Fruit fly (Drosophila melanogaster) S2 (cell line): Measurements from ENCODE around the gene CG16779.

Experiments used
- CG8478 ChIP-seq: fragments of >200 bp; optimal IDR thresholded peaks from 2 replicates; lab custom pipeline; 2018
- CTCF ChIP-seq, 2 experiments: fragments of >200 bp; optimal IDR thresholded peaks; 2 replicates each; lab custom pipeline; 2018

The CG16779 gene

dm6 chr3R:9493627-9494626, at the start of gene CG16779:
Gene CG16779 (minus strand): TSS chr3R:9493677.
- TF ChIP-seq CG8478 (lab: Kevin White, UChicago) (no peak), CTCF (optimal IDR thresholded peaks at IDR 0.05; lab: Kevin White, UChicago) (no peak)

dm6 chr3R:9534595-9535217, 41.2 kb upstream of the CG16779 start:
- no peak for TF ChIP-seq CTCF (optimal IDR thresholded peaks at IDR 0.05; lab: Kevin White, UChicago)

- TF ChIP-seq CG8478 (lab: Kevin White, UChicago) = no peak
- no peak for TF ChIP-seq CTCF (optimal IDR thresholded peaks at IDR 0.05; lab: Kevin White, UChicago)
Observed at dm6 chr3R:9534125-9534496, 40.6 kb upstream of the CG16779 start.

dm6 chr3R:9533181-9534124, 40.0 kb upstream of the CG16779 start:
- TF ChIP-seq CG8478 (lab: Kevin White, UChicago) (no peak), CTCF (optimal IDR thresholded peaks at IDR 0.05; lab: Kevin White, UChicago) (no peak)

dm6 chr3R:9532437-9533180, 39.1 kb upstream of the CG16779 start, which contains the start of gene by:
Gene by (minus strand): TSS chr3R:9533011.
- TF ChIP-seq CG8478 (lab: Kevin White, UChicago) = no peak
- TF ChIP-seq CTCF (optimal IDR thresholded peaks at IDR 0.05; lab: Kevin White, UChicago) = no peak

dm6 chr3R:9529913-9530312, 36.4 kb upstream of the CG16779 start:
- TF ChIP-seq CTCF (optimal IDR thresholded peaks at IDR 0.05; lab: Kevin White, UChicago) (no peak), CG8478 (lab: Kevin White, UChicago) (no peak)

- TF ChIP-seq CG8478 (lab: Kevin White, UChicago) (no peak), CTCF (optimal IDR thresholded peaks at IDR 0.05; lab: Kevin White, UChicago) (no peak)
Observed at dm6 chr3R:9529387-9529897, 36.0 kb upstream of the CG16779 start.

- TF ChIP-seq CTCF (optimal IDR thresholded peaks at IDR 0.05; lab: Kevin White, UChicago) = no peak
- TF ChIP-seq CG8478 (lab: Kevin White, UChicago) = no peak
Observed at dm6 chr3R:9527907-9528842, 34.7 kb upstream of the CG16779 start.

dm6 chr3R:9516400-9516852, 22.9 kb upstream of the CG16779 start:
- no peak for TF ChIP-seq CG8478 (lab: Kevin White, UChicago)
- no peak for TF ChIP-seq CTCF (optimal IDR thresholded peaks at IDR 0.05; lab: Kevin White, UChicago)

- no peak for TF ChIP-seq CG8478 (lab: Kevin White, UChicago)
- TF ChIP-seq CTCF (optimal IDR thresholded peaks at IDR 0.05; lab: Kevin White, UChicago) = peak; percentile 58 to 61
Observed at dm6 chr3R:9515860-9516344, 22.4 kb upstream of the CG16779 start, which contains the start of the genes mRpL47, CG8176 and Kdm3. Gene mRpL47 (minus strand): TSS chr3R:9515908. Gene CG8176 (plus strand): TSS chr3R:9516007. Gene Kdm3 (plus strand): TSS chr3R:9516007.

dm6 chr3R:9513052-9513420, 19.6 kb upstream of the CG16779 start, which contains the start of the genes Ras85D and Rlb1:
Gene Ras85D (minus strand): TSS chr3R:9513067.
Gene Rlb1 (plus strand): TSS chr3R:9513327.
- TF ChIP-seq CTCF (optimal IDR thresholded peaks at IDR 0.05; lab: Kevin White, UChicago) = no peak
- TF ChIP-seq CG8478 (lab: Kevin White, UChicago) = no peak
